Worm (Caenorhabditis elegans) whole organism, young adult: Measurements from ENCODE around the gene rpl-11.1.

Experiments used
- B0035.1 ChIP-seq: sonication (generic microtip); optimal IDR thresholded peaks from 2 replicates; lab custom pipeline; 2016; ENCODE audit warnings: missing genetic modification characterization, mild to moderate bottlenecking, missing compliant biosample characterization, missing genotype, missing genetic modification reagents
- K12H6.12 ChIP-seq: fragments of 200-800 bp; sonication (Bioruptor generic); optimal IDR thresholded peaks from 2 replicates; lab custom pipeline; 2018; ENCODE audit warnings: mild to moderate bottlenecking, missing genetic modification characterization, missing compliant biosample characterization
- cebp-2 ChIP-seq: fragments of 200-800 bp; sonication (Bioruptor generic); IDR thresholded peaks from 2 replicates; pipeline ENCODE4 v1.3.6; 2022; ENCODE audit warnings: missing genetic modification characterization, missing compliant biosample characterization
- egl-44 ChIP-seq: fragments of 200-800 bp; sonication (Bioruptor generic); IDR thresholded peaks from 2 replicates; pipeline ENCODE4 v1.3.6; 2022; ENCODE audit warnings: missing genetic modification reagents, missing genetic modification characterization, missing compliant biosample characterization
- ekl-4 ChIP-seq: fragments of 200-800 bp; sonication (Bioruptor generic); IDR thresholded peaks from 2 replicates; pipeline ENCODE4 v1.3.6; 2022; ENCODE audit warnings: missing genetic modification reagents, missing genetic modification characterization, missing compliant biosample characterization
- lag-1 ChIP-seq: fragments of 200-800 bp; sonication (Bioruptor generic); IDR thresholded peaks from 2 replicates; pipeline ENCODE4 v1.3.6; 2022; ENCODE audit warnings: missing genetic modification reagents, missing genetic modification characterization, missing compliant biosample characterization
- lin-40 ChIP-seq: sonication (generic microtip); optimal IDR thresholded peaks from 2 replicates; lab custom pipeline; 2016; ENCODE audit warnings: missing genetic modification characterization, mild to moderate bottlenecking, missing compliant biosample characterization, missing genotype, missing genetic modification reagents
- lsy-27 ChIP-seq: sonication (generic microtip); optimal IDR thresholded peaks from 2 replicates; lab custom pipeline; 2017; ENCODE audit warnings: missing genetic modification characterization, mild to moderate bottlenecking, missing compliant biosample characterization, antibody characterized with exemption, missing genotype, borderline replicate concordance; ENCODE audit not compliant: insufficient read depth
- pha-4 ChIP-seq: fragments of 150-350 bp; sonication (generic microtip); optimal IDR thresholded peaks from 2 replicates; lab custom pipeline; 2014; ENCODE audit warnings: missing biosample characterization, missing genetic modification reagents, missing genetic modification characterization
- tbx-9 ChIP-seq: sonication (generic microtip); optimal IDR thresholded peaks from 2 replicates; lab custom pipeline; 2016; ENCODE audit warnings: borderline replicate concordance, missing genetic modification characterization, inconsistent platforms, missing compliant biosample characterization
- unc-130 ChIP-seq: sonication (generic microtip); optimal IDR thresholded peaks from 2 replicates; lab custom pipeline; 2016; ENCODE audit warnings: missing genetic modification reagents, missing genetic modification characterization, missing compliant biosample characterization
- unc-62 ChIP-seq: fragments of 150-350 bp; optimal IDR thresholded peaks from 2 replicates; lab custom pipeline; 2014; ENCODE audit warnings: missing biosample characterization, missing genetic modification reagents, missing genetic modification characterization
- ztf-28 ChIP-seq: fragments of 200-800 bp; sonication (Bioruptor generic); IDR thresholded peaks from 2 replicates; pipeline ENCODE4 v1.3.6; 2022; ENCODE audit warnings: missing genetic modification reagents, missing genetic modification characterization, missing compliant biosample characterization
- ztf-6 ChIP-seq: fragments of 200-800 bp; sonication (Bioruptor generic); IDR thresholded peaks from 2 replicates; pipeline ENCODE4 v1.3.6; 2022; ENCODE audit warnings: missing genetic modification reagents, missing genetic modification characterization, missing compliant biosample characterization

- TF ChIP-seq unc-62 (no peak), B0035.1 (tag; lab: Kevin White, UChicago) (no peak), egl-44 (GFP tag; lab: Robert Waterston, UW) (no peak), pha-4 (tag; lab: Kevin White, UChicago) (no peak), tbx-9 (tag; lab: Kevin White, UChicago) (no peak), lag-1 (GFP tag; lab: Robert Waterston, UW) (no peak), lin-40 (tag; lab: Kevin White, UChicago) (no peak), unc-130 (GFP tag; lab: Kevin White, UChicago) (no peak), ztf-28 (GFP tag; lab: Robert Waterston, UW) (no peak), K12H6.12 (tag; lab: Kevin White, UChicago) (no peak), cebp-2 (GFP tag; lab: Robert Waterston, UW) (no peak), ekl-4 (no peak), ztf-6 (no peak), lsy-27 (no peak)
These were observed 37.1 kb downstream of the rpl-11.1 start, which contains the start of gene srw-130 for ce11 chrV:3548798-3549197.
